Worm (Caenorhabditis elegans) whole organism, L4 larva: ENCODE data around the gene mrps-21.

Experiments
- D1046.2 ChIP-seq: fragments of 200-800 bp; sonication (Bioruptor generic); IDR thresholded peaks from 2 replicates; pipeline ENCODE4 v1.3.6; 2022; ENCODE audit warnings: missing genetic modification characterization, missing compliant biosample characterization
- F10B5.3 ChIP-seq: sonication (generic microtip); optimal IDR thresholded peaks from 2 replicates; lab custom pipeline; 2016; ENCODE audit warnings: mild to moderate bottlenecking, missing genetic modification characterization, missing compliant biosample characterization
- T20F7.1 ChIP-seq: fragments of 200-800 bp; sonication (Bioruptor generic); optimal IDR thresholded peaks from 2 replicates; lab custom pipeline; 2018; ENCODE audit warnings: mild to moderate bottlenecking, missing genetic modification characterization, missing compliant biosample characterization
- T26A8.4 ChIP-seq: fragments of 200-800 bp; sonication (Bioruptor generic); IDR thresholded peaks from 2 replicates; pipeline ENCODE4 v1.3.6; 2022; ENCODE audit warnings: missing genetic modification characterization, missing compliant biosample characterization
- Y48G9A.11 ChIP-seq: fragments of 200-800 bp; sonication (Bioruptor generic); IDR thresholded peaks from 2 replicates; pipeline ENCODE4 v1.3.6; 2022; ENCODE audit warnings: missing genetic modification reagents, missing genetic modification characterization, missing compliant biosample characterization
- ZK546.5 ChIP-seq, 2 experiments: sonication (generic microtip); optimal IDR thresholded peaks; 2 replicates each; lab custom pipeline; 2017; ENCODE audit warnings: missing biosample characterization in 2 of 2, missing genetic modification characterization in 2 of 2
- ama-1 ChIP-seq: fragments of 150-350 bp; optimal IDR thresholded peaks from 2 replicates; lab custom pipeline; 2014; ENCODE audit warnings: inconsistent platforms, mixed read lengths
- ceh-20 ChIP-seq: fragments of 200-800 bp; sonication (Bioruptor generic); IDR thresholded peaks from 2 replicates; pipeline ENCODE4 v1.3.6; 2022; ENCODE audit warnings: missing genetic modification reagents, missing genetic modification characterization, missing compliant biosample characterization
- ceh-62 ChIP-seq: sonication (generic microtip); optimal IDR thresholded peaks from 2 replicates; lab custom pipeline; 2017; ENCODE audit warnings: missing biosample characterization, missing genetic modification characterization
- daf-12 ChIP-seq: fragments of 150-350 bp; optimal IDR thresholded peaks from 2 replicates; lab custom pipeline; 2014; ENCODE audit warnings: missing biosample characterization, missing genetic modification reagents, missing genetic modification characterization
- daf-19 ChIP-seq: fragments of 200-800 bp; sonication (Bioruptor generic); conservative IDR thresholded peaks from 2 replicates; pipeline ENCODE4 v1.3.6; 2022; ENCODE audit warnings: missing genetic modification characterization, missing compliant biosample characterization
- daf-8 ChIP-seq: fragments of 200-800 bp; sonication (Bioruptor generic); IDR thresholded peaks from 2 replicates; pipeline ENCODE4 v1.3.6; 2022; ENCODE audit warnings: missing genetic modification characterization, missing compliant biosample characterization
- duxl-1 ChIP-seq: sonication (generic microtip); optimal IDR thresholded peaks from 2 replicates; lab custom pipeline; 2016; ENCODE audit warnings: mild to moderate bottlenecking, missing genetic modification characterization, moderate library complexity, missing compliant biosample characterization; ENCODE audit not compliant: poor library complexity
- dve-1 ChIP-seq: sonication (generic microtip); optimal IDR thresholded peaks from 2 replicates; lab custom pipeline; 2017; ENCODE audit warnings: antibody characterized with exemption, mild to moderate bottlenecking, missing genetic modification characterization, missing compliant biosample characterization; ENCODE audit not compliant: insufficient read depth
- hif-1 ChIP-seq, 2 experiments: sonication (generic microtip); optimal IDR thresholded peaks; 2 replicates each; lab custom pipeline; 2016 to 2017; ENCODE audit warnings: missing compliant biosample characterization in 2 of 2, missing genetic modification characterization in 2 of 2, missing genetic modification reagents in 2 of 2, missing genotype in 2 of 2, mild to moderate bottlenecking in 1 of 2
- lin-1 ChIP-seq: fragments of 200-800 bp; sonication (Bioruptor generic); IDR thresholded peaks from 2 replicates; pipeline ENCODE4 v1.3.6; 2022; ENCODE audit warnings: missing genetic modification reagents, missing genetic modification characterization, missing compliant biosample characterization
- lin-13 ChIP-seq: fragments of 150-350 bp; optimal IDR thresholded peaks from 2 replicates; lab custom pipeline; 2014; ENCODE audit warnings: missing biosample characterization, missing genetic modification reagents, missing genetic modification characterization
- lin-29 ChIP-seq: fragments of 200-800 bp; sonication (Bioruptor generic); IDR thresholded peaks from 2 replicates; pipeline ENCODE4 v1.3.6; 2022; ENCODE audit warnings: missing genetic modification reagents, missing genetic modification characterization, missing compliant biosample characterization
- lir-3 ChIP-seq: sonication (generic microtip); optimal IDR thresholded peaks from 2 replicates; lab custom pipeline; 2016; ENCODE audit warnings: mild to moderate bottlenecking, missing genetic modification characterization, missing compliant biosample characterization
- lsy-2 ChIP-seq, 2 experiments: fragments of 150-350 bp in 1 of 2; sonication (generic microtip) in 1 of 2; optimal IDR thresholded peaks; 2 replicates each; lab custom pipeline; 2014 to 2017; ENCODE audit warnings: missing biosample characterization in 2 of 2, missing genetic modification characterization in 2 of 2
- mep-1 ChIP-seq: fragments of 150-350 bp; sonication (generic microtip); optimal IDR thresholded peaks from 3 replicates; lab custom pipeline; 2014; ENCODE audit warnings: missing biosample characterization, missing genetic modification characterization
- mes-2 ChIP-seq: sonication (generic microtip); optimal IDR thresholded peaks from 2 replicates; lab custom pipeline; 2016; ENCODE audit warnings: missing genotype, mild to moderate bottlenecking, missing genetic modification characterization, missing compliant biosample characterization; ENCODE audit not compliant: poor library complexity, severe bottlenecking
- mxl-2 ChIP-seq: fragments of 200-800 bp; sonication (Bioruptor generic); conservative IDR thresholded peaks from 2 replicates; pipeline ENCODE4 v1.3.6; 2022; ENCODE audit warnings: missing genetic modification reagents, missing genetic modification characterization, missing compliant biosample characterization
- nhr-10 ChIP-seq: fragments of 150-350 bp; optimal IDR thresholded peaks from 2 replicates; lab custom pipeline; 2014; ENCODE audit warnings: missing biosample characterization, missing genetic modification characterization
- nhr-25 ChIP-seq: sonication (generic microtip); optimal IDR thresholded peaks from 2 replicates; lab custom pipeline; 2017; ENCODE audit warnings: missing genetic modification characterization, mild to moderate bottlenecking, missing compliant biosample characterization, antibody characterized with exemption, moderate library complexity, borderline replicate concordance; ENCODE audit not compliant: insufficient read depth
- php-3 ChIP-seq: fragments of 200-800 bp; sonication (Bioruptor generic); IDR thresholded peaks from 2 replicates; pipeline ENCODE4 v1.3.6; 2022; ENCODE audit warnings: missing genetic modification reagents, missing genetic modification characterization, missing compliant biosample characterization
- pqm-1 ChIP-seq: sonication (generic microtip); optimal IDR thresholded peaks from 2 replicates; lab custom pipeline; 2017; ENCODE audit warnings: missing biosample characterization, missing genetic modification characterization
- rbr-2 ChIP-seq: sonication (generic microtip); optimal IDR thresholded peaks from 2 replicates; lab custom pipeline; 2016; ENCODE audit warnings: missing genotype, missing genetic modification characterization, missing compliant biosample characterization
- sdz-12 ChIP-seq: fragments of 200-800 bp; sonication (Bioruptor generic); optimal IDR thresholded peaks from 2 replicates; lab custom pipeline; 2018; ENCODE audit warnings: mild to moderate bottlenecking, missing genetic modification characterization, missing compliant biosample characterization
- set-16 ChIP-seq: fragments of 200-800 bp; sonication (Bioruptor generic); IDR thresholded peaks from 2 replicates; pipeline ENCODE4 v1.3.6; 2022; ENCODE audit warnings: missing genetic modification reagents, missing genetic modification characterization, missing compliant biosample characterization
- skn-1 ChIP-seq: fragments of 150-350 bp; optimal IDR thresholded peaks from 2 replicates; lab custom pipeline; 2014; ENCODE audit warnings: missing biosample characterization, missing genetic modification characterization
- snpc-1.2 ChIP-seq: fragments of 200-800 bp; sonication (Bioruptor generic); IDR thresholded peaks from 2 replicates; pipeline ENCODE4 v1.3.6; 2022; ENCODE audit warnings: missing genetic modification reagents, missing genetic modification characterization, missing compliant biosample characterization
- tra-1 ChIP-seq: fragments of 200-800 bp; sonication (Bioruptor generic); IDR thresholded peaks from 2 replicates; pipeline ENCODE4 v1.3.6; 2022; ENCODE audit warnings: missing genetic modification reagents, missing genetic modification characterization, missing compliant biosample characterization
- unc-130 ChIP-seq: sonication (generic microtip); optimal IDR thresholded peaks from 2 replicates; lab custom pipeline; 2016; ENCODE audit warnings: missing genetic modification reagents, missing genetic modification characterization, missing compliant biosample characterization
- unc-62 ChIP-seq, 3 experiments: fragments of 150-350 bp in 1 of 3; sonication (generic microtip); optimal IDR thresholded peaks in 2 of 3; peaks in 1 of 3; 1 replicate in 1 of 3; 2 replicates in 2 of 3; lab custom pipeline; 2014 to 2017; ENCODE audit warnings: missing biosample characterization in 3 of 3, missing genetic modification characterization in 3 of 3, missing genetic modification reagents in 3 of 3, missing genotype in 1 of 3
- ztf-11 ChIP-seq: fragments of 150-350 bp; optimal IDR thresholded peaks from 2 replicates; lab custom pipeline; 2014; ENCODE audit warnings: missing biosample characterization, missing genetic modification characterization
- ztf-7 ChIP-seq: fragments of 150-350 bp; optimal IDR thresholded peaks from 2 replicates; lab custom pipeline; 2014; ENCODE audit warnings: missing biosample characterization, missing genetic modification characterization

Gene mrps-21

DNA sequence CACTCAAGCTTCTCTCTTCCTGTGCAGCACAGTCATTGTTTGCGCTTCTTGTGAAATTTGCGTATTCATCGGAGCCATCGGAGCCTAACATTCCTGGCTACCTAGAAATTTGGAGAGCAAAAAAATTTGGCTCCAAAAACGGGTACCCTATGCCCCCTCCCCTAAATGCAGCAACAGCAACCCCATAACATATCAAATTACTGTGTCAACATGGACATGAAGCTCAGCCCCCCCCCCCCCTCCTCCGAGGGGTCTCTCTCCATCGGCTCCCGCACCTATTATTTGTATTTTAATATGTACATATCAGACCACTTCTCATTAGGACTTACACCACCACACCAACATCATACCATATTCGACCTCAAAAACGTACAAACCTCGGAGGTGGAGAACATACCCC, 15.0 kb upstream of the mrps-21 start:
- TF ChIP-seq T26A8.4: no peak
- no peak for TF ChIP-seq mes-2
- TF ChIP-seq rbr-2 (tag; lab: Kevin White, UChicago): no peak
- no peak for TF ChIP-seq daf-12 (tag; lab: Kevin White, UChicago)
- no peak for TF ChIP-seq ama-1
- no peak for TF ChIP-seq mep-1 (tag; lab: Kevin White, UChicago)
- no peak for TF ChIP-seq daf-8
- TF ChIP-seq lsy-2 (tag; optimal IDR thresholded peaks at IDR 0.05; lab: Kevin White, UChicago): no peak
- no peak for TF ChIP-seq unc-130 (GFP tag; lab: Kevin White, UChicago)
- no peak for TF ChIP-seq tra-1 (GFP tag; lab: Robert Waterston, UW)
- no peak for TF ChIP-seq pqm-1
- TF ChIP-seq lin-1 (GFP tag; lab: Robert Waterston, UW): no peak
- TF ChIP-seq, all 104 proteins: peak for 0

DNA sequence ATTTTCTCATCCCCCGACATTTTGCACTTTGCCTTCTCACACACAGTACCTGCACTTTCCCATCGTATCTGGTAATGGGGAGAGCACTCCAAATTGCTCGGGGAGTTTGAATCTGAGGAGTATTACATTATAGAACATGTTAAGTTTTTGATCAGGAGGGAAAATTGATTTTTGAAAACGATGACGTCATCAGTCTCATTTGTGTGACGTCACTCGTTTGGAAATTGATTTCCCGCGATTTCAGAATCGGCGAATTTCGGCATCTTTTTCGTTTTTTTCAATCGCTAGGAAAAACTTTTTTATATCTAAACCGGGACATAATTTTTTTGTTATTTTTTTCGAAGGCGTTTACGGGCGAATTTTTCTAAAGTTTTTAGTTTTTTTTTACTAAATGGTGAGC, 14.0 kb upstream of the mrps-21 start:
- TF ChIP-seq snpc-1.2 (GFP tag; lab: Robert Waterston, UW): no peak
- no peak for TF ChIP-seq D1046.2
- no peak for TF ChIP-seq lin-29
- TF ChIP-seq ztf-11 (tag; lab: Kevin White, UChicago): no peak
- no peak for TF ChIP-seq Y48G9A.11 (GFP tag; lab: Robert Waterston, UW)
- TF ChIP-seq T20F7.1 (GFP tag; lab: Kevin White, UChicago): no peak
- TF ChIP-seq lin-1 (GFP tag; lab: Robert Waterston, UW): no peak
- no peak for TF ChIP-seq nhr-25 (tag; lab: Kevin White, UChicago)
- TF ChIP-seq hif-1 (tag; optimal IDR thresholded peaks at IDR 0.05; lab: Kevin White, UChicago): no peak

DNA sequence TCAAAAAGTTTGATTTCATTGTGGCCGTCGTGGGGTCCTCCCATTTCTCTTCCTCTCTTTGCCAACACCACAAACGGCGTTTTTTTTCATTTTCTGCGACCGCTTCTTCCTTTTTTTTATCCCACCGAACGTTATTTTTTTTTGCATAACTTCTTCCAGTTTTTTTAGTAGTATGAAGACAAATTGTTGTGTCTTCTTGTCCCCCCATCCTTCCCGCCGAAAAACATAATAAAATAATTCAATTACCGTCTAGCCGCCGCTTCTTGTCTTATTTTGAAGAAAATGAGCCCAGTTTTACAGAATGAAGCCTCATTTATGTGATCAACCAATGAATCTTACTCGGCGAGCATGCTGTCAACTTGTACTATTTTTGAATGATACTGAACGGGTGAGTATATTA, 9.9 kb upstream of the mrps-21 start, which contains the start of gene F29B9.12:
TSS of gene F29B9.12 (plus strand) at position 301 of the 400 bp plus-strand sequence.
- no peak for TF ChIP-seq rbr-2 (tag; lab: Kevin White, UChicago)
- TF ChIP-seq sdz-12 (GFP tag; lab: Kevin White, UChicago): no peak
- TF ChIP-seq lir-3: no peak
- TF ChIP-seq nhr-10 (tag; lab: Kevin White, UChicago): no peak
- TF ChIP-seq F10B5.3 (tag; lab: Kevin White, UChicago): no peak
- TF ChIP-seq dve-1: no peak
- no peak for TF ChIP-seq mxl-2 (GFP tag; lab: Robert Waterston, UW)
- TF ChIP-seq daf-19 (GFP tag; lab: Robert Waterston, UW): no peak
- TF ChIP-seq lin-13 (GFP tag; lab: Kevin White, UChicago): no peak
- TF ChIP-seq T26A8.4: no peak
- no peak for TF ChIP-seq php-3 (GFP tag; lab: Robert Waterston, UW)

DNA sequence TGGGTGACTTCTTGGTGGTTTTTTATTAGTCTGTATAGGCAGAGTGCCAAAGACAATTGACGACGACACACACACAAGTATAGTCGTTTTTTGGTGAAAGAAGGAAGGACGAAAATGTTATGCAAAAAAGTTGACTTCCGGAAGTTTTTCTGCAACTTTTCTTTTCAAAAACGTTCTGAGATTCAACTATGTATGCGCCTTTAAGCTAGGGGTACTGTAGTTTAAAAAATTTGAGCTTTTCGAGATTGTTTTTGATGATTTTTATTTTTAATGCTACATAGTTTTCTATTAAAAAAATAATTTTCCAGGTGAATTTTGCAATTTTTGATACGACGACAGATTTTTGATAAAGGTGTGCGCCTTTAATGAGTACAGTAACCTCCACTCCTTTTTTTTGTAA, 8.5 kb upstream of the mrps-21 start:
- no peak for TF ChIP-seq mep-1 (tag; lab: Kevin White, UChicago)
- no peak for TF ChIP-seq ceh-62
- TF ChIP-seq tra-1 (GFP tag; lab: Robert Waterston, UW): no peak
- TF ChIP-seq sdz-12 (GFP tag; lab: Kevin White, UChicago): no peak
- TF ChIP-seq skn-1 (tag; lab: Kevin White, UChicago): no peak
- TF ChIP-seq lir-3: no peak
- TF ChIP-seq unc-62 (GFP tag; optimal IDR thresholded peaks at IDR 0.05 in 1 of 2; lab: Kevin White, UChicago): no peak
- TF ChIP-seq unc-62 (tag; optimal IDR thresholded peaks at IDR 0.05; lab: Kevin White, UChicago): no peak
- TF ChIP-seq php-3 (GFP tag; lab: Robert Waterston, UW): no peak
- TF ChIP-seq ZK546.5 (tag; optimal IDR thresholded peaks at IDR 0.05; lab: Kevin White, UChicago): no peak
- TF ChIP-seq, all 104 proteins: peak for 0

DNA sequence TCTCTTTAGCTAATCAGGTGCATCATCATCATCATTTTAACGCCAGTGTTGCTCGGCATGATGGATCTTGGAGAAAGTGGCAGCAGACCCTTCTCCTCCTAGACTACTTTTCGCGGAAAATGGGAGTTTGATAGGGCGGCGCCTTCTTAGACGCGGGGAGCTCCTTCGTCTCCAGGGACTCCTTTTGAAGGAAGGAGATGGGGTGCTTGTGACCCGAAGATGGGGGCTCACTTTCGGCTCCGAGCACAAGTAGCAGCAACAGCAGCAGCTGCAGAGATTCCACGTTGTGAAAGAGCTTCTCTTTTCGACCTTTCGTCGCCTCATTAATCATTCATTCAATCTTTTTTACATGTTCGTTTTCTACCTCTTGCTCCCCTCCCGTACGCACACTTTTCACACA, 8.1 kb upstream of the mrps-21 start:
- peak; percentile 79 for TF ChIP-seq set-16 (GFP tag; lab: Robert Waterston, UW)
- peak in 1 of 2 experiments; percentile 77 for TF ChIP-seq unc-62 (GFP tag; optimal IDR thresholded peaks at IDR 0.05 in 1 of 2; lab: Kevin White, UChicago)
- TF ChIP-seq unc-62 (tag; optimal IDR thresholded peaks at IDR 0.05; lab: Kevin White, UChicago): no peak
- TF ChIP-seq ceh-20: 0 out of 2 replicates have a peak, but pooled peaks have one; percentile 25
- TF ChIP-seq duxl-1 (tag; lab: Kevin White, UChicago): no peak
- no peak for TF ChIP-seq ztf-7 (tag; lab: Kevin White, UChicago)
